Worm (Caenorhabditis elegans): Measurements from ENCODE around the gene srbc-26.

DNA sequence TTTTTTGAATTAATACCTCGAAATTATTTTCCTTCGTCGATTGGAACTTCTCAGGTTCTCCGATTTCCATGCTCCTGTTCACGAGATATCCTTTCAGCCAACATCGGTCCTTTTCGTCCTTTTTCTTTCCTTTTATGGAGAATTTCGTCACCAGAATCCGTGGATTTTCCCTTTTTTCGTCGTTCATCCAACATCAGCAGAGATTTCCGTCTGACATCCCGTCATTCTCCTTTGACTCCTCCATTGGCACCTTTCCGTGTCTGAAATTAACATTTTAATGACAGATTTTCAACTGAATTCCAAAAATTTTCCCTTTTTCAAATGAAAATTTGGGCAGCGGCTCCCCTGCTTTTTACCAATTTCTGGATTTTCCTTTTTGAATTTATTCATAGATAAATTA lies 16.7 kb upstream of the srbc-26 start:
- TF ChIP-seq ZK546.5 (tag; optimal IDR thresholded peaks at IDR 0.05), result no peak
- no peak for TF ChIP-seq hlh-30 (tag; optimal IDR thresholded peaks at IDR 0.05; ENCODE audit: insufficient read depth)
- no peak for TF ChIP-seq Y48G9A.11 (GFP tag; IDR thresholded peaks at IDR 0.05)
- TF ChIP-seq fkh-10 (GFP tag; optimal IDR thresholded peaks at IDR 0.05), result no peak
- TF ChIP-seq aha-1 (tag), result peak; percentile 91
- TF ChIP-seq lin-1 (GFP tag; IDR thresholded peaks at IDR 0.05), result no peak
- no peak for TF ChIP-seq unc-62 (GFP tag; optimal IDR thresholded peaks at IDR 0.05 in 1 of 2)
- TF ChIP-seq unc-62 (tag; optimal IDR thresholded peaks at IDR 0.05), result no peak
- TF ChIP-seq F49E8.2 (tag; optimal IDR thresholded peaks at IDR 0.05; ENCODE audit: borderline replicate concordance), result no peak

Data from whole organism, L4 larva.